Worm (Caenorhabditis elegans) whole organism, late embryonic: ENCODE data around the gene C10B5.1.

ENCODE experiments used
- C38D4.7 ChIP-seq: fragments of 200-800 bp; sonication (Bioruptor generic); optimal IDR thresholded peaks from 2 replicates; lab custom pipeline; 2018; ENCODE audit warnings: mild to moderate bottlenecking, missing genetic modification characterization, moderate library complexity, missing compliant biosample characterization
- F13H6.1 ChIP-seq: sonication (generic microtip); optimal IDR thresholded peaks from 2 replicates; lab custom pipeline; 2016; ENCODE audit warnings: missing genetic modification characterization, missing compliant biosample characterization
- Y22D7AL.16 ChIP-seq: sonication (generic microtip); optimal IDR thresholded peaks from 2 replicates; lab custom pipeline; 2016; ENCODE audit warnings: missing genetic modification characterization, missing compliant biosample characterization
- ceh-19 ChIP-seq: fragments of 200-800 bp; sonication (Bioruptor generic); optimal IDR thresholded peaks from 2 replicates; lab custom pipeline; 2018; ENCODE audit warnings: mild to moderate bottlenecking, missing genetic modification characterization, missing compliant biosample characterization
- ceh-24 ChIP-seq: sonication (generic microtip); optimal IDR thresholded peaks from 2 replicates; lab custom pipeline; 2016; ENCODE audit warnings: mild to moderate bottlenecking, missing genetic modification characterization, missing compliant biosample characterization
- ceh-34 ChIP-seq: sonication (generic microtip); optimal IDR thresholded peaks from 2 replicates; lab custom pipeline; 2016; ENCODE audit warnings: mild to moderate bottlenecking, missing genetic modification characterization, missing compliant biosample characterization
- ceh-48 ChIP-seq: sonication (generic microtip); optimal IDR thresholded peaks from 2 replicates; lab custom pipeline; 2016; ENCODE audit warnings: missing genetic modification characterization, inconsistent platforms, missing compliant biosample characterization
- dmd-4 ChIP-seq: sonication (generic microtip); optimal IDR thresholded peaks from 2 replicates; lab custom pipeline; 2016; ENCODE audit warnings: borderline replicate concordance, missing genetic modification characterization, missing compliant biosample characterization
- elt-4 ChIP-seq: sonication (generic microtip); optimal IDR thresholded peaks from 2 replicates; lab custom pipeline; 2016; ENCODE audit warnings: missing genetic modification characterization, missing compliant biosample characterization
- eyg-1 ChIP-seq: sonication (generic microtip); optimal IDR thresholded peaks from 2 replicates; lab custom pipeline; 2016; ENCODE audit warnings: missing genotype, missing genetic modification characterization, missing compliant biosample characterization
- fax-1 ChIP-seq: sonication (generic microtip); optimal IDR thresholded peaks from 2 replicates; lab custom pipeline; 2016; ENCODE audit warnings: missing genotype, missing genetic modification characterization, missing compliant biosample characterization
- fkh-6 ChIP-seq: sonication (generic microtip); optimal IDR thresholded peaks from 2 replicates; lab custom pipeline; 2016; ENCODE audit warnings: missing genetic modification characterization, missing compliant biosample characterization
- gmeb-2 ChIP-seq: sonication (generic microtip); optimal IDR thresholded peaks from 2 replicates; lab custom pipeline; 2016; ENCODE audit warnings: missing genetic modification characterization, inconsistent platforms, missing compliant biosample characterization
- hlh-30 ChIP-seq: sonication (generic microtip); optimal IDR thresholded peaks from 2 replicates; lab custom pipeline; 2017; ENCODE audit warnings: antibody characterized with exemption, missing genetic modification characterization, missing compliant biosample characterization; ENCODE audit not compliant: insufficient read depth
- lim-6 ChIP-seq: sonication (generic microtip); optimal IDR thresholded peaks from 2 replicates; lab custom pipeline; 2016; ENCODE audit warnings: missing genetic modification characterization, missing compliant biosample characterization
- lin-11 ChIP-seq: fragments of 200-800 bp; sonication (Bioruptor generic); optimal IDR thresholded peaks from 2 replicates; lab custom pipeline; 2018; ENCODE audit warnings: mild to moderate bottlenecking, missing genetic modification characterization, missing compliant biosample characterization
- mec-3 ChIP-seq: sonication (generic microtip); optimal IDR thresholded peaks from 2 replicates; lab custom pipeline; 2016; ENCODE audit warnings: borderline replicate concordance, missing genetic modification characterization, missing compliant biosample characterization
- nfya-1 ChIP-seq: sonication (generic microtip); optimal IDR thresholded peaks from 2 replicates; lab custom pipeline; 2017; ENCODE audit warnings: missing genetic modification characterization, mild to moderate bottlenecking, missing compliant biosample characterization, antibody characterized with exemption, moderate library complexity
- nhr-11 ChIP-seq: fragments of 150-350 bp; optimal IDR thresholded peaks from 2 replicates; lab custom pipeline; 2014; ENCODE audit warnings: missing biosample characterization, missing genetic modification characterization
- npax-4 ChIP-seq: sonication (generic microtip); optimal IDR thresholded peaks from 2 replicates; lab custom pipeline; 2016; ENCODE audit warnings: missing genetic modification characterization, missing compliant biosample characterization
- odd-2 ChIP-seq: sonication (generic microtip); optimal IDR thresholded peaks from 2 replicates; lab custom pipeline; 2017; ENCODE audit warnings: antibody characterized with exemption, mild to moderate bottlenecking, missing genetic modification characterization, missing compliant biosample characterization
- pag-3 ChIP-seq: sonication (generic microtip); optimal IDR thresholded peaks from 2 replicates; lab custom pipeline; 2016; ENCODE audit warnings: missing compliant biosample characterization, missing genetic modification characterization, borderline replicate concordance
- pat-9 ChIP-seq: fragments of 200-800 bp; sonication (Bioruptor generic); optimal IDR thresholded peaks from 2 replicates; lab custom pipeline; 2018; ENCODE audit warnings: mild to moderate bottlenecking, missing genetic modification characterization, moderate library complexity, missing compliant biosample characterization
- pha-2 ChIP-seq: sonication (generic microtip); optimal IDR thresholded peaks from 2 replicates; lab custom pipeline; 2017; ENCODE audit warnings: mild to moderate bottlenecking, missing genetic modification characterization, missing compliant biosample characterization
- ref-2 ChIP-seq: sonication (generic microtip); optimal IDR thresholded peaks from 2 replicates; lab custom pipeline; 2016; ENCODE audit warnings: missing genetic modification characterization, missing compliant biosample characterization
- sox-2 ChIP-seq: fragments of 200-800 bp; sonication (Bioruptor generic); IDR thresholded peaks from 2 replicates; pipeline ENCODE4 v1.3.6; 2022; ENCODE audit warnings: missing genetic modification reagents, missing genetic modification characterization, missing compliant biosample characterization
- sox-4 ChIP-seq: sonication (generic microtip); optimal IDR thresholded peaks from 2 replicates; lab custom pipeline; 2017; ENCODE audit warnings: mild to moderate bottlenecking, missing genetic modification characterization, inconsistent platforms, missing compliant biosample characterization
- syd-9 ChIP-seq: sonication (generic microtip); optimal IDR thresholded peaks from 2 replicates; lab custom pipeline; 2016; ENCODE audit warnings: mild to moderate bottlenecking, missing genetic modification characterization, moderate library complexity, missing compliant biosample characterization
- ttx-3 ChIP-seq: sonication (generic microtip); optimal IDR thresholded peaks from 2 replicates; lab custom pipeline; 2016; ENCODE audit warnings: missing genetic modification reagents, missing genetic modification characterization, missing compliant biosample characterization
- unc-42 ChIP-seq: sonication (generic microtip); optimal IDR thresholded peaks from 2 replicates; lab custom pipeline; 2016; ENCODE audit warnings: missing genotype, missing genetic modification characterization, missing compliant biosample characterization
- zip-5 ChIP-seq: sonication (generic microtip); optimal IDR thresholded peaks from 2 replicates; lab custom pipeline; 2016; ENCODE audit warnings: missing genetic modification characterization, missing compliant biosample characterization

Gene C10B5.1

DNA sequence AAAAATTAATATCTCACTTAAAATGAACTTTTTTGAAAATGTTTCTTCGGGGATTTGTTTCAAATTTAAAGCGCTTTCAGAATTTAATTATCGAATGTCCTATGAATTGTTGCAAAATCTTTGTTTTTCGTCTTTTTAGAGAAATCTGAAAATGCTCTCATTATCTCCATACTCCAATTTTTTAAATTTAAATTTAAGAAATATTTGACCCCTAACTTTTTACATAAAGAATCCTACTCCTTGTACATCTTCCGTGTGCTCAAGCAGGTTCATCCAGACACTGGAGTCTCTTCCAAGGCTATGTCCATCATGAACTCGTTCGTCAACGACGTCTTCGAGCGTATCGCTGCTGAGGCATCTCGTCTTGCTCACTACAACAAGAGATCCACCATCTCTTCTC lies 44.8 kb upstream of the C10B5.1 start, which contains the start of gene his-39:
Gene his-39 (plus strand): TSS at position 301 of the 400 bp plus-strand sequence.
- TF ChIP-seq eyg-1 (tag; lab: Kevin White, UChicago) (no peak), gmeb-2 (tag; lab: Kevin White, UChicago) (no peak), ceh-48 (no peak), lin-11 (tag; lab: Kevin White, UChicago) (no peak), F13H6.1 (tag; lab: Kevin White, UChicago) (no peak), lim-6 (tag; lab: Kevin White, UChicago) (no peak), nfya-1 (tag; lab: Kevin White, UChicago) (no peak), ceh-24 (tag; lab: Kevin White, UChicago) (no peak), C38D4.7 (GFP tag; lab: Kevin White, UChicago) (no peak), hlh-30 (tag; lab: Kevin White, UChicago) (no peak), ref-2 (tag; lab: Kevin White, UChicago) (no peak), ceh-19 (GFP tag; lab: Kevin White, UChicago) (no peak), syd-9 (tag; lab: Kevin White, UChicago) (no peak), npax-4 (no peak), unc-42 (tag; lab: Kevin White, UChicago) (no peak), zip-5 (tag; lab: Kevin White, UChicago) (no peak), Y22D7AL.16 (no peak), pag-3 (tag; lab: Kevin White, UChicago) (no peak), sox-2 (no peak)

DNA sequence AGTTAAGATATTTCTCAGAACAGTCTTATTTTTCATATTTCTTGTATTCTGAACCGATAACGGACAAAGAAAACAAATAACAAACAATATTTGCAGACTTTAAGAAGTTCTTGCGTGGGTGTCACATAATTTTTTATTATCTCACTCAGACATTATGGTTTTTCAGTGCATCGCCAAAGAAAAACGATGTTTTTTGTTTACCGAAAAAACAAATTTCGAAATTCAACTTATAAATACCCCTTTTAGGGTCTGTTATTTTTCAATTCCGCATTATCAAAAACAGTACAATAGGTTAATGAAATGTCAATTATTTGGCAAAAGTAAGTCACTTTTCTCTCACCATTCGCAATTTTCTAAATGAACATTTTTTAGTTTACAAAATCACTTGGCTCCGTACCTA lies 44.0 kb upstream of the C10B5.1 start, which contains the start of gene otpl-4:
Gene otpl-4 (plus strand): TSS at position 301 of the 400 bp plus-strand sequence.
- TF ChIP-seq dmd-4 (no peak), pha-2 (tag; lab: Kevin White, UChicago) (no peak)

DNA sequence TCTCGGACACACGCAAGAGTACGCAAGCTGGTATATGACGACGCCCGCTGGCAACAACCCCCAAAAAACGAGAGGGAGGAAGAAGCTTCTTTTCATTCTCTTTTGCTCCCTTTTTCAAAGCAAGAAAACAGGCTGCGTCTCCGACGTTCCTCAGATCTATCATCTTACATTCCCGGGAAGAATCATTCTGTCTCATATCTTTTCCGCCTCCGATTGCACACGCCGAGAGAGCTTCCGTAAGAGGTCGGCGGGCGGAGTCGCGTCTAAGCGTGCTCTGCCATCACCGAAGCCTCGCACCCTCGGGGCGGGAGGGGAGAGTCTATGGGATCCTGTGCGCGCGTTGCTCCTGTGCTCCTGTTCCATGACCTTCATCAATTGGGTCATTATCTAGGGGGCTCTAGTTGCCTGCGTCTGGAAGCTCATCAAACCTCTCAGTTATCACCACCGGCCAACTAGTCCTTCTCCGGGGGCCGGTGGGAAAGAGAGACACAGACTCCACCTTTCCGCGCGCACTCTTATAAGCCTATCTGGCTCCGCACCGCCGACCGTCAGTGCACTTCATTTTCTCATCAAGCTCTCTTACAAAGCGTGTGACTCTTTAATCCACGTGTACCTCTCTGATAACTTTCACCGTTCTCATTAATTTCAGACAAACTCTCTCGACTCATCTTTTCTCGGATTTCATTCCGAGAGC lies 35.4 kb upstream of the C10B5.1 start, which contains the start of the genes slc-17.8 and asns-1:
Gene slc-17.8 (minus strand): TSS at position 51 of the 694 bp plus-strand sequence.
Gene asns-1 (plus strand): TSS at position 644 of the 694 bp plus-strand sequence.
- TF ChIP-seq pat-9 (tag; lab: Kevin White, UChicago): no peak
- TF ChIP-seq fkh-6: no peak
- peak; percentile 1 for TF ChIP-seq elt-4 (tag; lab: Kevin White, UChicago)
- TF ChIP-seq, all 69 proteins: peak for 1

DNA sequence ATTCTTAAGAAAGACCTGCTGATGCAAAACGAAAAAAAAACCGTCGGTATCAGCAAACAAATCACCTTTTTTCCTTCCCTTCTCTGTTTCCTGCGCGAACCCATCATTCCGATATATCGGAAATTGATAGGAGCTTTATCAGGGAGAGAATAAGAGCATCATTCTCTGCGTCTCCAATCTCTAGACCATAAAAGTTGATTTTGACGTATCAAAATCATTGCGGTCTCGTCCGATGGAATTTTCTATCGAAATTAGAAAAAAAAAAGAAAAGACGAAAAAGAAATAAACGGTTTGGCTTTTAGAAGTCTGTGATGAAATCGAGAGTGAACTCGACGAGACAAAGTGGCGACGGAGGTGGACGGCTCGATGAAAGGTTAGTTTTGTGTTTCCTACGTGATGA lies 32.1 kb upstream of the C10B5.1 start, which contains the start of gene stdh-4:
Gene stdh-4 (plus strand): TSS at position 301 of the 400 bp plus-strand sequence.
- no peak for TF ChIP-seq odd-2 (tag; lab: Kevin White, UChicago)

DNA sequence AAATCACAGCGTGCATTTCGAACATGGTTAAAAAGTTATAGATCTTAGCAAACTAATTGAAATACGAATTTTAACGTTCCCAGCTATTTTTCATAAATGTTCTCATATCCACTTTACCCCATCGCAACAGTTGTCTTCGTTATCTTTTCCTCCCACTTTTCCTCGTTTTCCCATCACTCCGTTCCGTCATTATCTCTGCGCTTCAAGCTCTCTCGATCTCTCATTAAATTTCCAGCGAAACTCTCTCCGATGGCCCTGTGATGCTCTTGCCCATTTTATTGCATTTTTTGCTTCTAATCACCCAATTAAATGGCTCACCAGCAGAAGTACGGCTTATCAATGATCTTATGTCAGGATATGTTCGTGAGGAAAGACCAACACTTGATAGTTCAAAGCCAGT lies 28.6 kb upstream of the C10B5.1 start, which contains the start of gene acr-15:
Gene acr-15 (plus strand): TSS at position 236 of the 400 bp plus-strand sequence.
- TF ChIP-seq ttx-3 (no peak), fax-1 (no peak), elt-4 (tag; lab: Kevin White, UChicago) (no peak), ref-2 (tag; lab: Kevin White, UChicago) (no peak)

DNA sequence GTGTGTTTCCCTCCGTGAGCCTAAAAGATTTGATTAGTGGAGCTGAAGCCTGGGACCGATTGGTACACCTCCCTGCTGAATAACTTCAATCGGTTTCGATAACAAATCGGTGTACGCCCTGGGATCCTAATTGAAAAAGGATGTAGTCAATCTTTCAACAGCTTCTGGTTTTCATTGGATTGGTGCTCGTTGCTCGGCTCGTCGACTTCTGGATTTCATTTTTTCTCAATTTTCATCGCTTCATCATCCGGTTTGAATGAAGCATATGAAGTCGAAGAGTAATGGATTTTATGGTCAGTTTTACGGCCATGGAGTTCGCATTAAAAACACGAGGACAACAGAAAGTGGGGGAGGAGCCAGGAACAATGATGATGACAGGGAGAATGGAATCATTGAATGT lies 25.1 kb upstream of the C10B5.1 start:
- no peak for TF ChIP-seq mec-3
- no peak for TF ChIP-seq ceh-34
- TF ChIP-seq sox-4: no peak
- no peak for TF ChIP-seq fax-1
- TF ChIP-seq hlh-30 (tag; lab: Kevin White, UChicago): no peak
- no peak for TF ChIP-seq fkh-6
- peak; percentile 24 for TF ChIP-seq unc-42 (tag; lab: Kevin White, UChicago)
- TF ChIP-seq nhr-11 (tag; lab: Kevin White, UChicago): no peak
